Fruit fly (Drosophila melanogaster) whole organism, embryonic: ENCODE measurements around the gene CG7296.

Source experiments
- Atf-2 ChIP-seq: fragments of 200-800 bp; sonication (Bioruptor generic); optimal IDR thresholded peaks from 2 replicates; lab custom pipeline; 2016; ENCODE audit warnings: missing biosample characterization, missing genetic modification characterization
- BEAF-32 ChIP-seq: fragments of 200-800 bp; sonication (Bioruptor generic); optimal IDR thresholded peaks from 3 replicates; lab custom pipeline; 2017; ENCODE audit warnings: missing biosample characterization, missing genetic modification characterization, mild to moderate bottlenecking, moderate library complexity, missing genetic modification reagents
- C15 ChIP-seq: fragments of 200-800 bp; sonication (Bioruptor generic); IDR thresholded peaks from 3 replicates; pipeline ENCODE4 v1.3.6; 2022; ENCODE audit warnings: missing biosample characterization, missing genetic modification characterization
- CG1024 ChIP-seq: fragments of 200-800 bp; sonication (Bioruptor generic); IDR thresholded peaks from 2 replicates; pipeline ENCODE4 v1.3.6; 2022; ENCODE audit warnings: missing biosample characterization, missing genetic modification characterization
- CG10543 ChIP-seq: fragments of 200-800 bp; sonication (Bioruptor generic); optimal IDR thresholded peaks from 3 replicates; lab custom pipeline; 2017; ENCODE audit warnings: missing biosample characterization, mild to moderate bottlenecking, missing genetic modification characterization, moderate library complexity
- CG10959 ChIP-seq: fragments of 200-800 bp; sonication (Bioruptor generic); IDR thresholded peaks from 2 replicates; pipeline ENCODE4 v1.3.6; 2022; ENCODE audit warnings: missing biosample characterization, missing genetic modification characterization
- CG10979 ChIP-seq: fragments of 200-800 bp; sonication (Bioruptor generic); optimal IDR thresholded peaks from 2 replicates; lab custom pipeline; 2018; ENCODE audit warnings: missing biosample characterization, mild to moderate bottlenecking, missing genetic modification characterization, moderate library complexity
- CG11398 ChIP-seq: fragments of 200-800 bp; sonication (Bioruptor generic); optimal IDR thresholded peaks from 2 replicates; lab custom pipeline; 2016; ENCODE audit warnings: missing biosample characterization, missing genetic modification characterization
- CG11456 ChIP-seq: fragments of 200-800 bp; sonication (Bioruptor generic); IDR thresholded peaks from 3 replicates; pipeline ENCODE4 v1.3.6; 2022; ENCODE audit warnings: missing biosample characterization, missing genetic modification characterization
- CG12155 ChIP-seq: fragments of 200-800 bp; sonication (Bioruptor generic); optimal IDR thresholded peaks from 3 replicates; lab custom pipeline; 2016; ENCODE audit warnings: missing biosample characterization, missing genetic modification characterization
- CG14050 ChIP-seq: fragments of 200-800 bp; sonication (Bioruptor generic); IDR thresholded peaks from 3 replicates; pipeline ENCODE4 v1.3.6; 2022; ENCODE audit warnings: missing biosample characterization, missing genetic modification characterization
- CG17359 ChIP-seq: fragments of 200-800 bp; sonication (Bioruptor generic); optimal IDR thresholded peaks from 3 replicates; lab custom pipeline; 2018; ENCODE audit warnings: missing biosample characterization, mild to moderate bottlenecking, missing genetic modification characterization, moderate library complexity
- CG17829 ChIP-seq: fragments of 200-800 bp; optimal IDR thresholded peaks from 2 replicates; lab custom pipeline; 2019; ENCODE audit warnings: missing biosample characterization, mild to moderate bottlenecking, missing genetic modification characterization, moderate library complexity
- CG17912 ChIP-seq: fragments of 200-800 bp; sonication (Bioruptor generic); optimal IDR thresholded peaks from 2 replicates; lab custom pipeline; 2018; ENCODE audit warnings: missing biosample characterization, mild to moderate bottlenecking, missing genetic modification characterization
- CG2116 ChIP-seq: fragments of 200-800 bp; sonication (Bioruptor generic); optimal IDR thresholded peaks from 3 replicates; lab custom pipeline; 2018; ENCODE audit warnings: missing biosample characterization, mild to moderate bottlenecking, missing genetic modification characterization
- CG30403 ChIP-seq: fragments of 200-800 bp; sonication (Bioruptor generic); optimal IDR thresholded peaks from 3 replicates; lab custom pipeline; 2016; ENCODE audit warnings: missing biosample characterization, missing genetic modification characterization
- CG34224 ChIP-seq: fragments of 200-800 bp; sonication (Bioruptor generic); IDR thresholded peaks from 3 replicates; pipeline ENCODE4 v1.3.6; 2022; ENCODE audit warnings: missing biosample characterization, missing genetic modification characterization; ENCODE audit not compliant: partially characterized antibody
- CG34376 ChIP-seq: fragments of 200-800 bp; sonication (Bioruptor generic); optimal IDR thresholded peaks from 2 replicates; lab custom pipeline; 2018; ENCODE audit warnings: missing biosample characterization, mild to moderate bottlenecking, missing genetic modification characterization
- CG3838 ChIP-seq: fragments of 200-800 bp; sonication (Bioruptor generic); optimal IDR thresholded peaks from 3 replicates; lab custom pipeline; 2016; ENCODE audit warnings: missing biosample characterization, missing genetic modification characterization
- CG6175 ChIP-seq: fragments of 200-800 bp; sonication (Bioruptor generic); IDR thresholded peaks from 3 replicates; pipeline ENCODE4 v1.3.6; 2022; ENCODE audit warnings: missing biosample characterization, missing genetic modification characterization
- CG6854 ChIP-seq: fragments of 200-800 bp; sonication (Bioruptor generic); optimal IDR thresholded peaks from 3 replicates; lab custom pipeline; 2017; ENCODE audit warnings: missing biosample characterization, mild to moderate bottlenecking, missing genetic modification characterization
- CG7372 ChIP-seq: fragments of 200-800 bp; sonication (Bioruptor generic); IDR thresholded peaks from 2 replicates; pipeline ENCODE4 v1.3.6; 2022; ENCODE audit warnings: missing biosample characterization, missing genetic modification characterization
- CG7556 ChIP-seq: fragments of 200-800 bp; sonication (Bioruptor generic); optimal IDR thresholded peaks from 2 replicates; lab custom pipeline; 2017; ENCODE audit warnings: missing biosample characterization, mild to moderate bottlenecking, missing genetic modification characterization
- CTCF ChIP-seq: fragments of 200-800 bp; sonication (Bioruptor generic); optimal IDR thresholded peaks from 2 replicates; lab custom pipeline; 2017; ENCODE audit warnings: missing biosample characterization, mild to moderate bottlenecking, missing genetic modification characterization, moderate library complexity
- CrebB ChIP-seq: fragments of 200-800 bp; sonication (Bioruptor generic); optimal IDR thresholded peaks from 3 replicates; lab custom pipeline; 2018; ENCODE audit warnings: missing biosample characterization, mild to moderate bottlenecking, missing genetic modification characterization
- Dip3 ChIP-seq: fragments of 200-800 bp; sonication (Bioruptor generic); optimal IDR thresholded peaks from 3 replicates; lab custom pipeline; 2016; ENCODE audit warnings: missing biosample characterization, missing genetic modification characterization
- HLH3B ChIP-seq: fragments of 200-800 bp; sonication (Bioruptor generic); IDR thresholded peaks from 2 replicates; pipeline ENCODE4 v1.3.6; 2022; ENCODE audit warnings: missing biosample characterization, missing genetic modification characterization
- Hr78 ChIP-seq, 2 experiments: fragments of 200-800 bp in 1 of 2; fragments of >200 bp in 1 of 2; sonication (Bioruptor generic) in 1 of 2; optimal IDR thresholded peaks; 2 replicates each; lab custom pipeline; 2017 to 2019; ENCODE audit warnings: missing biosample characterization in 2 of 2, missing genetic modification characterization in 2 of 2, mild to moderate bottlenecking in 1 of 2, moderate library complexity in 1 of 2
- Jarid2 ChIP-seq: fragments of 200-800 bp; sonication (Bioruptor generic); optimal IDR thresholded peaks from 3 replicates; lab custom pipeline; 2017; ENCODE audit warnings: mild to moderate bottlenecking, missing biosample characterization, missing genetic modification reagents, missing genetic modification characterization
- Mad ChIP-seq: fragments of 200-800 bp; sonication (Bioruptor generic); optimal IDR thresholded peaks from 2 replicates; lab custom pipeline; 2016; ENCODE audit warnings: missing biosample characterization, missing genetic modification characterization
- PHDP ChIP-seq: fragments of 200-800 bp; sonication (Bioruptor generic); optimal IDR thresholded peaks from 3 replicates; lab custom pipeline; 2018; ENCODE audit warnings: missing biosample characterization, mild to moderate bottlenecking, missing genetic modification characterization, moderate library complexity
- Xbp1 ChIP-seq: fragments of 200-800 bp; sonication (Bioruptor generic); optimal IDR thresholded peaks from 3 replicates; lab custom pipeline; 2016; ENCODE audit warnings: missing biosample characterization, mild to moderate bottlenecking, missing genetic modification characterization
- bbx ChIP-seq: fragments of 200-800 bp; sonication (Bioruptor generic); IDR thresholded peaks from 2 replicates; pipeline ENCODE4 v1.3.6; 2022; ENCODE audit warnings: missing biosample characterization, missing genetic modification characterization; ENCODE audit not compliant: partially characterized antibody
- disco-r ChIP-seq: fragments of 200-800 bp; sonication (Bioruptor generic); optimal IDR thresholded peaks from 2 replicates; lab custom pipeline; 2016; ENCODE audit warnings: missing biosample characterization, missing genetic modification characterization
- grau ChIP-seq: fragments of 200-800 bp; optimal IDR thresholded peaks from 3 replicates; lab custom pipeline; 2019; ENCODE audit warnings: missing biosample characterization, mild to moderate bottlenecking, missing genetic modification characterization, moderate library complexity
- gt ChIP-seq: fragments of 200-800 bp; sonication (Bioruptor generic); IDR thresholded peaks from 2 replicates; pipeline ENCODE4 v1.3.6; 2022; ENCODE audit warnings: missing biosample characterization, missing genetic modification characterization
- her ChIP-seq: fragments of 200-800 bp; sonication (Bioruptor generic); optimal IDR thresholded peaks from 2 replicates; lab custom pipeline; 2016; ENCODE audit warnings: missing biosample characterization, missing genetic modification characterization
- hth ChIP-seq: fragments of >200 bp; optimal IDR thresholded peaks from 2 replicates; lab custom pipeline; 2017; ENCODE audit warnings: inconsistent platforms
- insv ChIP-seq, 2 experiments: fragments of 200-800 bp; sonication (Bioruptor generic); optimal IDR thresholded peaks; 3 replicates each; lab custom pipeline; 2016 to 2018; ENCODE audit warnings: missing biosample characterization in 2 of 2, missing genetic modification characterization in 2 of 2
- klu ChIP-seq: fragments of 200-800 bp; sonication (Bioruptor generic); IDR thresholded peaks from 2 replicates; pipeline ENCODE4 v1.3.6; 2022; ENCODE audit warnings: missing biosample characterization, missing genetic modification characterization
- pan ChIP-seq, 4 experiments: fragments of >200 bp in 3 of 4; fragments of 200-800 bp in 1 of 4; sonication (Bioruptor generic) in 1 of 4; optimal IDR thresholded peaks in 3 of 4; IDR thresholded peaks in 1 of 4; 2 replicates each; pipeline versions ENCODE4 v1.3.6 to Lab custom; 2017 to 2022; ENCODE audit warnings: missing biosample characterization in 2 of 4, missing genetic modification characterization in 2 of 4, mixed read lengths in 1 of 4
- phol ChIP-seq: fragments of 200-800 bp; sonication (Bioruptor generic); optimal IDR thresholded peaks from 3 replicates; lab custom pipeline; 2018; ENCODE audit warnings: missing biosample characterization, mild to moderate bottlenecking, missing genetic modification characterization, moderate library complexity
- tna ChIP-seq: fragments of 200-800 bp; sonication (Bioruptor generic); IDR thresholded peaks from 2 replicates; pipeline ENCODE4 v1.3.6; 2022; ENCODE audit warnings: missing biosample characterization, missing genetic modification characterization; ENCODE audit not compliant: partially characterized antibody
- usp ChIP-seq: fragments of >200 bp; optimal IDR thresholded peaks from 2 replicates; lab custom pipeline; 2017; ENCODE audit warnings: missing biosample characterization, missing genetic modification characterization
- yki ChIP-seq: fragments of >200 bp; optimal IDR thresholded peaks from 3 replicates; lab custom pipeline; 2018
- zen ChIP-seq: fragments of 200-800 bp; sonication (Bioruptor generic); optimal IDR thresholded peaks from 3 replicates; lab custom pipeline; 2018; ENCODE audit warnings: missing biosample characterization, mild to moderate bottlenecking, missing genetic modification characterization, moderate library complexity

Gene CG7296

dm6 chr2L:10732343-10732808 is 45.5 kb upstream of the CG7296 start, which contains the start of the genes EMC3 and Dpy-30L1 (continued):
- no peak for TF ChIP-seq CG3838 (GFP tag; lab: Kevin White, UChicago)
- no peak for TF ChIP-seq gt (GFP tag; lab: Robert Waterston, UW)
- peak; percentile 91 for TF ChIP-seq BEAF-32
- no peak for TF ChIP-seq CG14050 (GFP tag; lab: Robert Waterston, UW)
- peak; percentile 18 for TF ChIP-seq disco-r (GFP tag; lab: Kevin White, UChicago)
- TF ChIP-seq klu (GFP tag; lab: Robert Waterston, UW) = peak; percentile 12; the same call in 1 of the 2 replicates
- TF ChIP-seq CG6175 (GFP tag; lab: Robert Waterston, UW) = no peak
- TF ChIP-seq CG17359 (tag; lab: Kevin White, UChicago) = peak; percentile 59
- TF ChIP-seq Mad (GFP tag; lab: Kevin White, UChicago) = no peak
- no peak for TF ChIP-seq Hr78 (GFP tag; optimal IDR thresholded peaks at IDR 0.05; lab: Kevin White, UChicago)
- TF ChIP-seq Xbp1 (GFP tag; lab: Kevin White, UChicago) = peak; percentile 67
- no peak for TF ChIP-seq CG6854
- TF ChIP-seq CTCF (GFP tag; lab: Kevin White, UChicago) = no peak
- TF ChIP-seq tna (GFP tag; lab: Robert Waterston, UW) = peak; percentile 70
- peak; percentile 66 for TF ChIP-seq grau (tag; lab: Kevin White, UChicago)
- no peak for TF ChIP-seq HLH3B (GFP tag; lab: Robert Waterston, UW)
- peak; percentile 79 for TF ChIP-seq CG30403
- peak; percentile 81 for TF ChIP-seq CG34224 (GFP tag; lab: Robert Waterston, UW)
- TF ChIP-seq CG12155 (GFP tag; lab: Kevin White, UChicago) = peak; percentile 54
- peak; percentile 64 for TF ChIP-seq CG17829 (tag; lab: Kevin White, UChicago)
- TF ChIP-seq Atf-2 (GFP tag; lab: Kevin White, UChicago) = peak; percentile 24
- TF ChIP-seq CG1024 (GFP tag; lab: Robert Waterston, UW) = no peak
- no peak for TF ChIP-seq CG11456
- TF ChIP-seq phol = peak; percentile 68
- peak; percentile 45 for TF ChIP-seq CG34376 (GFP tag; lab: Kevin White, UChicago)
- peak; percentile 73 for TF ChIP-seq bbx (GFP tag; lab: Robert Waterston, UW)
- TF ChIP-seq zen (tag; lab: Kevin White, UChicago) = peak; percentile 67
- peak; percentile 95 for TF ChIP-seq CG2116
- TF ChIP-seq CG11398 = no peak
- no peak for TF ChIP-seq Jarid2
- TF ChIP-seq usp = no peak
- peak; percentile 67 for TF ChIP-seq PHDP (tag; lab: Kevin White, UChicago)
- no peak for TF ChIP-seq C15 (GFP tag; lab: Robert Waterston, UW)
- TF ChIP-seq CG7372 (GFP tag; lab: Robert Waterston, UW) = 0 out of 2 replicates have a peak, but pooled peaks have one; percentile 23
- peak; percentile 45 for TF ChIP-seq Dip3 (GFP tag; lab: Kevin White, UChicago)

DNA sequence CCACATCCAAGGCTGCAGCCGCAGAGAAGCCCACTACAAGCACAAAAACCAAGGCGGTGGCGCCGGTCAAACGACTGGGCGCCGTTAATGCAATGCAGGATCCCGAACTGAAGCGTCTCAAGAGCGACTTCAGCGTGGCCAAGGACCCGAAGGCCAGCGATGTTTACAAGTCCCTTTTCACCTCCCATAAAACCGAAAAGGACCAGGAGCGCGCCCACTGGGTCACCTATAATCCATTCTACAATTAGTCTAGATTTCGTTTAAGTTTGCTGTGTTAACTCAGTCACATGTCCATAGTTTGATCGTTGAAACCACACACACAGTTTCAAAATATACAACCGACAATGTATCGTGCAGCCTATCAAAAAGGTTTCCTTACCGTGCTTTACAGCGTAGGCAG is 43.1 kb upstream of the CG7296 start, which contains the start of gene CG17118:
CG17118 (plus strand) TSS at position 301 of the 400 bp plus-strand sequence.
- TF ChIP-seq CG17912 (no peak), CG7556 (no peak), usp (no peak), CG10543 (GFP tag; lab: Kevin White, UChicago) (no peak), her (GFP tag; lab: Kevin White, UChicago) (no peak), hth (lab: Kevin White, UChicago) (no peak), CG10959 (GFP tag; lab: Robert Waterston, UW) (no peak), yki (lab: Kevin White, UChicago) (no peak), CrebB (tag; lab: Kevin White, UChicago) (no peak), insv (GFP tag; optimal IDR thresholded peaks at IDR 0.05; lab: Kevin White, UChicago) (no peak), CG10979 (no peak), pan (optimal IDR thresholded peaks at IDR 0.05; lab: Kevin White, UChicago) (no peak), pan (GFP tag; optimal IDR thresholded peaks at IDR 0.05 in 1 of 2, IDR thresholded peaks at IDR 0.05 in 1 of 2) (no peak)
